Fruit fly (Drosophila melanogaster) whole organism, wandering third instar larva: ENCODE results near the gene CG13062.

ENCODE experiments used
- Abd-B ChIP-seq: fragments of >200 bp; optimal IDR thresholded peaks from 2 replicates; lab custom pipeline; 2017; ENCODE audit warnings: missing biosample characterization, missing genetic modification characterization
- CG32264 ChIP-seq: fragments of 200-800 bp; sonication (Bioruptor generic); optimal IDR thresholded peaks from 2 replicates; lab custom pipeline; 2016; ENCODE audit warnings: missing biosample characterization, missing genetic modification characterization
- CG9705 ChIP-seq: fragments of 200-800 bp; sonication (Bioruptor generic); optimal IDR thresholded peaks from 2 replicates; lab custom pipeline; 2018; ENCODE audit warnings: missing biosample characterization, mild to moderate bottlenecking, missing genetic modification characterization
- Dif ChIP-seq: fragments of 200-275, 200-300 bp; sonication (Bioruptor generic); optimal IDR thresholded peaks from 2 replicates; lab custom pipeline; 2018; ENCODE audit warnings: missing biosample characterization, missing genetic modification characterization; ENCODE audit not compliant: partially characterized antibody
- GATAd ChIP-seq: sonication (Bioruptor generic); optimal IDR thresholded peaks from 2 replicates; lab custom pipeline; 2016; ENCODE audit warnings: missing biosample characterization, missing genetic modification characterization
- HLH106 ChIP-seq: fragments of 200-800 bp; optimal IDR thresholded peaks from 3 replicates; lab custom pipeline; 2019; ENCODE audit warnings: missing biosample characterization, mild to moderate bottlenecking, missing genetic modification characterization, moderate library complexity
- Hnf4 ChIP-seq: fragments of 200-800 bp; sonication (Bioruptor generic); optimal IDR thresholded peaks from 2 replicates; lab custom pipeline; 2016; ENCODE audit warnings: missing biosample characterization, mild to moderate bottlenecking, missing genetic modification characterization
- Hr78 ChIP-seq: fragments of >200 bp; optimal IDR thresholded peaks from 2 replicates; lab custom pipeline; 2017; ENCODE audit warnings: missing biosample characterization, missing genetic modification characterization
- Hr83 ChIP-seq: fragments of 200-300 bp; sonication (Bioruptor generic); optimal IDR thresholded peaks from 2 replicates; lab custom pipeline; 2016; ENCODE audit warnings: missing biosample characterization, mild to moderate bottlenecking, missing genetic modification characterization, moderate library complexity; ENCODE audit not compliant: poor library complexity, severe bottlenecking
- Jra ChIP-seq: sonication (Bioruptor generic); optimal IDR thresholded peaks from 2 replicates; lab custom pipeline; 2016; ENCODE audit warnings: missing biosample characterization, missing genetic modification characterization
- Mio ChIP-seq: sonication (Bioruptor generic); optimal IDR thresholded peaks from 2 replicates; lab custom pipeline; 2016; ENCODE audit warnings: missing biosample characterization, missing genetic modification characterization
- Myc ChIP-seq: fragments of >200 bp; optimal IDR thresholded peaks from 2 replicates; lab custom pipeline; 2017
- N ChIP-seq: fragments of >200 bp; optimal IDR thresholded peaks from 2 replicates; lab custom pipeline; 2018; ENCODE audit warnings: missing biosample characterization, missing external identifiers, missing genetic modification characterization
- OdsH ChIP-seq: fragments of 200-800 bp; sonication (Bioruptor generic); optimal IDR thresholded peaks from 2 replicates; lab custom pipeline; 2016; ENCODE audit warnings: missing biosample characterization, mild to moderate bottlenecking, missing genetic modification characterization
- Rel ChIP-seq, 2 experiments: fragments of 200-800 bp; sonication (Bioruptor generic) in 1 of 2; optimal IDR thresholded peaks; 2 replicates in 1 of 2; 3 replicates in 1 of 2; lab custom pipeline; 2016 to 2019; ENCODE audit warnings: mild to moderate bottlenecking in 2 of 2, missing biosample characterization in 2 of 2, missing genetic modification characterization in 2 of 2, moderate library complexity in 1 of 2
- Sp1 ChIP-seq: fragments of 200-800 bp; sonication (Bioruptor generic); optimal IDR thresholded peaks from 3 replicates; lab custom pipeline; 2019; ENCODE audit warnings: missing biosample characterization, mild to moderate bottlenecking, missing genetic modification characterization, moderate library complexity
- br ChIP-seq: fragments of 200-800 bp; sonication (Bioruptor generic); optimal IDR thresholded peaks from 2 replicates; lab custom pipeline; 2016; ENCODE audit warnings: missing biosample characterization, missing genetic modification characterization
- brk ChIP-seq: fragments of 200-800 bp; sonication (Bioruptor generic); optimal IDR thresholded peaks from 2 replicates; lab custom pipeline; 2016; ENCODE audit warnings: missing biosample characterization, mild to moderate bottlenecking, missing genetic modification characterization
- dl ChIP-seq, 2 experiments: fragments of 175-275, 200-275 bp in 1 of 2; fragments of 200-275 bp in 1 of 2; sonication (Bioruptor generic); optimal IDR thresholded peaks; lab custom pipeline; 2018; ENCODE audit warnings: mild to moderate bottlenecking in 2 of 2, missing biosample characterization in 2 of 2, missing genetic modification characterization in 2 of 2, moderate library complexity in 2 of 2; ENCODE audit not compliant: partially characterized antibody in 2 of 2, insufficient read depth in 1 of 2
- dmrt93B ChIP-seq: fragments of 200-800 bp; sonication (Bioruptor generic); optimal IDR thresholded peaks from 2 replicates; lab custom pipeline; 2018; ENCODE audit warnings: missing biosample characterization, mild to moderate bottlenecking, missing genetic modification characterization
- foxo ChIP-seq, 2 experiments: fragments of 200-800 bp; sonication (Bioruptor generic); optimal IDR thresholded peaks; 2 replicates in 1 of 2; 3 replicates in 1 of 2; lab custom pipeline; 2016 to 2017; ENCODE audit warnings: missing biosample characterization in 2 of 2, missing genetic modification characterization in 2 of 2
- fru ChIP-seq: fragments of 200-800 bp; sonication (Bioruptor generic); optimal IDR thresholded peaks from 3 replicates; lab custom pipeline; 2016; ENCODE audit warnings: missing biosample characterization, mild to moderate bottlenecking, missing genetic modification characterization
- jim ChIP-seq: fragments of 175-275, 200-325 bp; sonication (Bioruptor generic); optimal IDR thresholded peaks from 2 replicates; lab custom pipeline; 2016; ENCODE audit warnings: missing biosample characterization, mild to moderate bottlenecking, missing genetic modification characterization
- psq ChIP-seq: fragments of 200-800 bp; sonication (Bioruptor generic); optimal IDR thresholded peaks from 3 replicates; lab custom pipeline; 2017; ENCODE audit warnings: missing biosample characterization, mild to moderate bottlenecking, missing genetic modification characterization, moderate library complexity
- rgr ChIP-seq: fragments of 200-800 bp; sonication (Bioruptor generic); optimal IDR thresholded peaks from 3 replicates; lab custom pipeline; 2016; ENCODE audit warnings: missing biosample characterization, mild to moderate bottlenecking, missing genetic modification characterization
- sage ChIP-seq: fragments of 200-800 bp; sonication (Bioruptor generic); optimal IDR thresholded peaks from 2 replicates; lab custom pipeline; 2016; ENCODE audit warnings: missing biosample characterization, mild to moderate bottlenecking, missing genetic modification characterization
- sv ChIP-seq: fragments of 200-800 bp; sonication (Bioruptor generic); optimal IDR thresholded peaks from 3 replicates; lab custom pipeline; 2016; ENCODE audit warnings: missing biosample characterization, missing genetic modification characterization
- tai ChIP-seq: sonication (Bioruptor generic); optimal IDR thresholded peaks from 2 replicates; lab custom pipeline; 2016; ENCODE audit warnings: missing biosample characterization, missing genetic modification characterization
- usp ChIP-seq: fragments of >200 bp; optimal IDR thresholded peaks from 2 replicates; lab custom pipeline; 2017; ENCODE audit warnings: missing biosample characterization, missing genetic modification characterization
- woc ChIP-seq: sonication (Bioruptor generic); optimal IDR thresholded peaks from 2 replicates; lab custom pipeline; 2016; ENCODE audit warnings: missing biosample characterization, mild to moderate bottlenecking, missing genetic modification characterization

CG13062 gene

dm6 chr3L:16339463-16339862 is 25.4 kb downstream of the CG13062 start:
- no peak for TF ChIP-seq fru (GFP tag; lab: Kevin White, UChicago)
- TF ChIP-seq dmrt93B: no peak
- TF ChIP-seq Hr78 (GFP tag; lab: Kevin White, UChicago): no peak
- no peak for TF ChIP-seq Hnf4 (GFP tag; lab: Kevin White, UChicago)
- no peak for TF ChIP-seq woc
- TF ChIP-seq CG32264 (GFP tag; lab: Kevin White, UChicago): no peak
- TF ChIP-seq sv (GFP tag; lab: Kevin White, UChicago): no peak
- TF ChIP-seq OdsH (GFP tag; lab: Kevin White, UChicago): no peak
- no peak for TF ChIP-seq brk
- no peak for TF ChIP-seq Jra (GFP tag; lab: Kevin White, UChicago)
- TF ChIP-seq rgr (GFP tag; lab: Kevin White, UChicago): no peak
- no peak for TF ChIP-seq HLH106 (tag; lab: Kevin White, UChicago)
- TF ChIP-seq sage (GFP tag; lab: Kevin White, UChicago): no peak
- no peak for TF ChIP-seq Mio (GFP tag; lab: Kevin White, UChicago)
- no peak for TF ChIP-seq Myc
- TF ChIP-seq, all 38 proteins: peak for 0

dm6 chr3L:16339873-16340272 is 25.8 kb downstream of the CG13062 start:
- no peak for TF ChIP-seq Sp1 (GFP tag; lab: Kevin White, UChicago)
- TF ChIP-seq rgr (GFP tag; lab: Kevin White, UChicago): no peak
- no peak for TF ChIP-seq Hr83 (GFP tag; lab: Kevin White, UChicago)
- no peak for TF ChIP-seq foxo (GFP tag; optimal IDR thresholded peaks at IDR 0.05; lab: Kevin White, UChicago)
- TF ChIP-seq GATAd (GFP tag; lab: Kevin White, UChicago): no peak

dm6 chr3L:16346023-16346422 is 31.9 kb downstream of the CG13062 start, which contains the start of gene CG33257:
Gene CG33257 (plus strand): TSS chr3L:16346323.
- TF ChIP-seq dl (GFP tag; optimal IDR thresholded peaks at IDR 0.05; lab: Kevin White, UChicago; ENCODE audit: insufficient read depth in 1 of 2, partially characterized antibody in 2 of 2): no peak
- no peak for TF ChIP-seq psq (GFP tag; lab: Kevin White, UChicago)
- TF ChIP-seq Hr83 (GFP tag; lab: Kevin White, UChicago): no peak
- TF ChIP-seq br (GFP tag; lab: Kevin White, UChicago): no peak
- no peak for TF ChIP-seq tai (GFP tag; lab: Kevin White, UChicago)
- no peak for TF ChIP-seq N (GFP tag; lab: Kevin White, UChicago)
- TF ChIP-seq Abd-B (GFP tag; lab: Kevin White, UChicago): no peak
- TF ChIP-seq Mio (GFP tag; lab: Kevin White, UChicago): no peak
- no peak for TF ChIP-seq sv (GFP tag; lab: Kevin White, UChicago)
- no peak for TF ChIP-seq Jra (GFP tag; lab: Kevin White, UChicago)
- no peak for TF ChIP-seq Dif (GFP tag; lab: Kevin White, UChicago)
- no peak for TF ChIP-seq jim (GFP tag; lab: Kevin White, UChicago)
- TF ChIP-seq Rel (GFP tag; optimal IDR thresholded peaks at IDR 0.05; lab: Kevin White, UChicago): no peak
- no peak for TF ChIP-seq Rel (tag; optimal IDR thresholded peaks at IDR 0.05; lab: Kevin White, UChicago)
- TF ChIP-seq dmrt93B: no peak
- TF ChIP-seq Hnf4 (GFP tag; lab: Kevin White, UChicago): no peak
- TF ChIP-seq CG32264 (GFP tag; lab: Kevin White, UChicago): no peak

- TF ChIP-seq fru (GFP tag; lab: Kevin White, UChicago) (no peak), CG9705 (no peak), usp (no peak), rgr (GFP tag; lab: Kevin White, UChicago) (no peak), OdsH (GFP tag; lab: Kevin White, UChicago) (no peak), Rel (GFP tag; optimal IDR thresholded peaks at IDR 0.05; lab: Kevin White, UChicago) (no peak), Rel (tag; optimal IDR thresholded peaks at IDR 0.05; lab: Kevin White, UChicago) (no peak), Mio (GFP tag; lab: Kevin White, UChicago) (no peak), Abd-B (GFP tag; lab: Kevin White, UChicago) (no peak), brk (no peak), sv (GFP tag; lab: Kevin White, UChicago) (no peak), psq (GFP tag; lab: Kevin White, UChicago) (no peak), sage (GFP tag; lab: Kevin White, UChicago) (no peak)
Measured at dm6 chr3L:16347914-16348313, 33.8 kb downstream of the CG13062 start, which contains the start of gene mRpS34. Gene mRpS34 (plus strand): TSS chr3L:16348074.
